Fruit fly (Drosophila melanogaster) whole organism, pupa: ENCODE data around the gene CG46427.
A peak's percentile ranks its signal among the peaks of the same experiment; 100 is the strongest.

ENCODE experiments used
- CG10348 ChIP-seq: fragments of 200-800 bp; sonication (Bioruptor generic); IDR thresholded peaks from 2 replicates; pipeline ENCODE4 v1.3.6; 2022; ENCODE audit warnings: missing biosample characterization, missing genetic modification characterization
- CG12605 ChIP-seq: fragments of 200-800 bp; sonication (Bioruptor generic); IDR thresholded peaks from 2 replicates; pipeline ENCODE4 v1.3.6; 2022; ENCODE audit warnings: missing biosample characterization, missing genetic modification characterization
- CG13204 ChIP-seq: fragments of 200-800 bp; sonication (Bioruptor generic); optimal IDR thresholded peaks from 2 replicates; lab custom pipeline; 2018; ENCODE audit warnings: missing biosample characterization, mild to moderate bottlenecking, missing genetic modification characterization, moderate library complexity
- CG14655 ChIP-seq: fragments of 200-800 bp; sonication (Bioruptor generic); optimal IDR thresholded peaks from 3 replicates; lab custom pipeline; 2017; ENCODE audit warnings: mild to moderate bottlenecking, missing biosample characterization, missing genetic modification reagents, missing genetic modification characterization
- CG15710 ChIP-seq: fragments of 200-800 bp; sonication (Bioruptor generic); optimal IDR thresholded peaks from 2 replicates; lab custom pipeline; 2018; ENCODE audit warnings: missing biosample characterization, mild to moderate bottlenecking, missing genetic modification characterization, moderate library complexity
- CG17806 ChIP-seq: fragments of 200-800 bp; sonication (Bioruptor generic); optimal IDR thresholded peaks from 2 replicates; lab custom pipeline; 2018; ENCODE audit warnings: missing biosample characterization, mild to moderate bottlenecking, missing genetic modification characterization, moderate library complexity
- CG32121 ChIP-seq: fragments of 200-800 bp; sonication (Bioruptor generic); IDR thresholded peaks from 2 replicates; pipeline ENCODE4 v1.3.6; 2022; ENCODE audit warnings: missing biosample characterization, missing genetic modification characterization
- CG34367 ChIP-seq: fragments of 200-800 bp; sonication (Bioruptor generic); optimal IDR thresholded peaks from 2 replicates; lab custom pipeline; 2018; ENCODE audit warnings: missing biosample characterization, mild to moderate bottlenecking, missing genetic modification characterization
- CG4496 ChIP-seq: fragments of 200-800 bp; sonication (Bioruptor generic); IDR thresholded peaks from 3 replicates; pipeline ENCODE4 v1.3.6; 2022; ENCODE audit warnings: missing biosample characterization, missing genetic modification characterization
- CG8159 ChIP-seq: fragments of 200-800 bp; sonication (Bioruptor generic); optimal IDR thresholded peaks from 3 replicates; lab custom pipeline; 2018; ENCODE audit warnings: missing biosample characterization, mild to moderate bottlenecking, missing genetic modification characterization, moderate library complexity
- CG8301 ChIP-seq: fragments of 200-800 bp; sonication (Bioruptor generic); optimal IDR thresholded peaks from 2 replicates; lab custom pipeline; 2018; ENCODE audit warnings: missing biosample characterization, mild to moderate bottlenecking, missing genetic modification characterization
- CG9948 ChIP-seq: fragments of 200-800 bp; sonication (Bioruptor generic); optimal IDR thresholded peaks from 2 replicates; lab custom pipeline; 2018; ENCODE audit warnings: missing biosample characterization, mild to moderate bottlenecking, missing genetic modification characterization, moderate library complexity
- D1 ChIP-seq: fragments of 200-800 bp; sonication (Bioruptor generic); optimal IDR thresholded peaks from 2 replicates; lab custom pipeline; 2018; ENCODE audit warnings: missing biosample characterization, mild to moderate bottlenecking, missing genetic modification characterization, moderate library complexity
- EcR ChIP-seq: fragments of 200-800 bp; sonication (Bioruptor generic); optimal IDR thresholded peaks from 3 replicates; lab custom pipeline; 2019; ENCODE audit warnings: missing biosample characterization, missing genetic modification characterization, mild to moderate bottlenecking, moderate library complexity, missing genetic modification reagents
- Ets98B ChIP-seq: fragments of 200-800 bp; sonication (Bioruptor generic); IDR thresholded peaks from 2 replicates; pipeline ENCODE4 v1.3.6; 2022; ENCODE audit warnings: missing biosample characterization, missing genetic modification characterization
- Pif1A ChIP-seq: fragments of 200-800 bp; sonication (Bioruptor generic); optimal IDR thresholded peaks from 3 replicates; lab custom pipeline; 2016; ENCODE audit warnings: missing biosample characterization, missing genetic modification characterization
- Pif1B ChIP-seq: fragments of 200-800 bp; sonication (Bioruptor generic); optimal IDR thresholded peaks from 3 replicates; lab custom pipeline; 2016; ENCODE audit warnings: missing biosample characterization, missing genetic modification characterization
- Snoo ChIP-seq: fragments of 200-800 bp; sonication (Bioruptor generic); optimal IDR thresholded peaks from 3 replicates; lab custom pipeline; 2017; ENCODE audit warnings: missing biosample characterization, mild to moderate bottlenecking, missing genetic modification characterization, inconsistent platforms
- fd96Ca ChIP-seq: fragments of 200-800 bp; sonication (Bioruptor generic); IDR thresholded peaks from 3 replicates; pipeline ENCODE4 v1.3.6; 2022; ENCODE audit warnings: missing biosample characterization, missing genetic modification characterization
- gl ChIP-seq: fragments of 200-800 bp; sonication (Bioruptor generic); optimal IDR thresholded peaks from 2 replicates; lab custom pipeline; 2018; ENCODE audit warnings: missing biosample characterization, mild to moderate bottlenecking, missing genetic modification characterization
- rn ChIP-seq: fragments of 200-800 bp; sonication (Bioruptor generic); IDR thresholded peaks from 2 replicates; pipeline ENCODE4 v1.3.6; 2022; ENCODE audit warnings: missing biosample characterization, missing genetic modification characterization

Gene CG46427

dm6 chr3R:12425510-12426309 is 13.2 kb downstream of the CG46427 start, which contains the start of gene Pp1-87B:
Pp1-87B (minus strand) TSS chr3R:12425917.
- no peak for TF ChIP-seq CG32121 (GFP tag; lab: Robert Waterston, UW)
- TF ChIP-seq Snoo (tag; lab: Kevin White, UChicago), result peak; percentile 31
- no peak for TF ChIP-seq CG4496 (GFP tag; lab: Robert Waterston, UW)
- no peak for TF ChIP-seq CG8159 (tag; lab: Kevin White, UChicago)
- TF ChIP-seq CG15710, result peak; percentile 10

DNA sequence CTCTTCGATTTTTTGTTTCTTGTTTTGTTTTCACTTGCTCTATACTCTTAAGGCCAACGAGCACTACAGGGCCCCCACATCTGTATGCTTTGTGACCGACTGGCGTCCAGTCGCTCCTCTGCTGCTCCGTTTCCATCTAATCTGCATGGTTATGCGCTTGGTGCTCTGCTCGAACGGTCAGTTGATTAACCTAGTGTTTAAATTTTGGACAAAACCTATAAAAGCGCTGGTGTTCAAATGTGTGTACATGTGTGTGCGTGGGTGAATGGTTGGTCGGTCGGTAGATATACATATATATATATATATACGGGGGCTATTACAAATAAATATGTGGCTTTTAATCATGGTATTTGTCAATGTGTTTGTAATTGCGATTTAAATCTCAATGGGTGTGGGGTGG is 14.9 kb downstream of the CG46427 start:
- TF ChIP-seq CG13204 (GFP tag; lab: Kevin White, UChicago), result no peak
- no peak for TF ChIP-seq fd96Ca (GFP tag; lab: Robert Waterston, UW)
- peak; percentile 2 for TF ChIP-seq EcR (GFP tag; lab: Kevin White, UChicago)
- TF ChIP-seq D1 (tag; lab: Kevin White, UChicago), result no peak
- TF ChIP-seq Ets98B, result no peak
- TF ChIP-seq, all 21 proteins: peak for 1

dm6 chr3R:12422379-12422975 is 16.5 kb downstream of the CG46427 start, which contains the start of the genes Scgbeta and CG17202:
Scgbeta (minus strand) TSS chr3R:12422429.
CG17202 (plus strand) TSS chr3R:12422768.
- peak; percentile 22; the same call in 1 of the 2 replicates for TF ChIP-seq Ets98B
- no peak for TF ChIP-seq CG34367 (tag; lab: Kevin White, UChicago)
- no peak for TF ChIP-seq CG8301 (tag; lab: Kevin White, UChicago)

dm6 chr3R:12413274-12413958 is 25.5 kb downstream of the CG46427 start, which contains the start of the genes Dip-C and pps:
Dip-C (minus strand) TSS chr3R:12413759.
pps (plus strand) TSS chr3R:12413828.
- peak; percentile 24 for TF ChIP-seq EcR (GFP tag; lab: Kevin White, UChicago)
- no peak for TF ChIP-seq CG17806 (tag; lab: Kevin White, UChicago)
- TF ChIP-seq gl, result no peak
- TF ChIP-seq CG12605, result no peak
- TF ChIP-seq, all 21 proteins: peak for 1

dm6 chr3R:12411449-12411848 is 27.5 kb downstream of the CG46427 start:
- TF ChIP-seq EcR (GFP tag; lab: Kevin White, UChicago) (no peak), gl (no peak), CG34367 (tag; lab: Kevin White, UChicago) (no peak), CG17806 (tag; lab: Kevin White, UChicago) (no peak), CG4496 (GFP tag; lab: Robert Waterston, UW) (no peak), CG32121 (GFP tag; lab: Robert Waterston, UW) (no peak), CG10348 (GFP tag; lab: Robert Waterston, UW) (no peak), CG14655 (GFP tag; lab: Kevin White, UChicago) (no peak)

- TF ChIP-seq CG10348 (GFP tag; lab: Robert Waterston, UW), result no peak
- peak; percentile 14 for TF ChIP-seq EcR (GFP tag; lab: Kevin White, UChicago)
Measured at dm6 chr3R:12408160-12408559, 30.8 kb downstream of the CG46427 start, which contains the start of gene CG5196. CG5196 (plus strand) TSS chr3R:12408316.

DNA sequence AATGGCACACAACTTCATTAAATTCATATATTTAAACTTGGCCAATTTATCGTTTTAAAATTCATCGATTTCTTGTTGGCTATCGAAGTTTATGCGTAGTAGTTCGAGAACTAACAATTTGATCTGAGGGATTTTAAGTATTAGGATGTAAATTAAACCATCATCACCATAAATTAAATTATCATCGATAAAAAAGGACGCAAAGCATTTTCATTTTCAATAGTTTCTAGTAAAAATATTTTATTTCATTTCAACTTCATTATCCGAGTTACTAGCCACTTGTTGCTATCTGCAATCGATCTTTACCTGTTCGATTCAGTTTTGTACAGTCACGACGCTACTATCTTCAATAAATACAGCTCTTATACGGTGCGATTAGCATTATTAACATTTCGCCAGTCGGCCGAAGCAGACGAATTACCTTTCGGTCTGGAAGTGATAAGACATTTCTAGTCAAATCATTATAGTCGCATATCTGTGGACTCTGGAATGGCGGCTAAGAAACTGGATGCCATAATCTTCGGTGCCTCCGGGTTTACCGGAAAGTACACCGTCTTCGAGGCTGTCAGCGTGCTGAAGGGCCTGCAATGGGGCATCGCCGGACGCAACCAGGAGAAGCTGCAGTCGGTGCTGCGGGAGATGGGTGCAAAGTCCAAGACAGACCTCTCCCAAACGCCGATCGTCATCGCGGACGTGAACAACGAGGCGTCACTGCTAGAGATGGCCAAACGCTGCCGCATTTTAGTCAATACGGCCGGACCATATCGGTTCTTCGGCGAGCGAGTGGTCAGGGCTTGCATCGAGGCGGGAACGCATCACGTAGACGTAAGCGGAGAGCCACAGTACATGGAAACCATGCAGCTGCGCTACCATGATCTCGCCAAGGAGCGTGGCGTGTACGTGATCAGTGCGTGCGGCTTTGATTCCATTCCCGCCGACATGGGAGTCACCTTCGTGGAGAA is 32.4 kb downstream of the CG46427 start, which contains the start of gene CG5167:
TSS of gene CG5167 (plus strand) at position 298 of the 962 bp plus-strand sequence.
- TF ChIP-seq CG34367 (tag; lab: Kevin White, UChicago), result peak; percentile 40
- no peak for TF ChIP-seq CG9948 (tag; lab: Kevin White, UChicago)
- TF ChIP-seq CG17806 (tag; lab: Kevin White, UChicago), result peak; percentile 11
- peak; percentile 64; the same call in 2 of the 3 replicates for TF ChIP-seq fd96Ca (GFP tag; lab: Robert Waterston, UW)
- TF ChIP-seq gl, result peak; percentile 88
- no peak for TF ChIP-seq CG14655 (GFP tag; lab: Kevin White, UChicago)
- TF ChIP-seq Pif1B (GFP tag; lab: Kevin White, UChicago), result no peak
- no peak for TF ChIP-seq CG4496 (GFP tag; lab: Robert Waterston, UW)
- peak; percentile 62 for TF ChIP-seq CG8301 (tag; lab: Kevin White, UChicago)
- peak; percentile 15 for TF ChIP-seq CG8159 (tag; lab: Kevin White, UChicago)
- peak; percentile 85 for TF ChIP-seq CG12605
- no peak for TF ChIP-seq D1 (tag; lab: Kevin White, UChicago)
- TF ChIP-seq CG13204 (GFP tag; lab: Kevin White, UChicago), result peak; percentile 54
- no peak for TF ChIP-seq CG15710
- peak; percentile 51 for TF ChIP-seq Ets98B
- TF ChIP-seq Snoo (tag; lab: Kevin White, UChicago), result peak; percentile 13
- TF ChIP-seq rn (GFP tag; lab: Robert Waterston, UW), result no peak
- TF ChIP-seq CG32121 (GFP tag; lab: Robert Waterston, UW), result no peak; the same call in 1 of the 2 replicates
- TF ChIP-seq Pif1A, result no peak
- TF ChIP-seq CG10348 (GFP tag; lab: Robert Waterston, UW), result no peak
- TF ChIP-seq EcR (GFP tag; lab: Kevin White, UChicago), result no peak
